Fruit fly (Drosophila melanogaster): Measurements from ENCODE around the gene CG7560.

CG7560 gene

DNA sequence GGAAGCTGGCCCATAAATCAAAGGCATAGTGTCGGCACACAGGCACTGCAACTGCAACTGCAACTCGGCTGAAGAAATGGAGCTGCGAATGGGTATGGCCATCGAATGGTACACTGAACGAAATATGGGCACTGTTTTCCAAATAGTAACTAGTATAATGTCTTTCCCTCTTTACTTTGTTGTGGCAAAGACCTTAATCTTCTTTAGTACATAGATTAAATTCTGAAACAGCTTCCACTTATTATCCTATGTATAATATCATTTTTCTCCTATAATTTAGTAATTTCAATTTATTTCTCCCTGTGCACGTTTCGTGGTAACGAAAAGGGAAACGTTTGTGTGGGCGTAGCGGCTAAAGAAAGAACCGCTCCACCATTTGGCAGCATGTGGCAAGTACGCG is 49.7 kb upstream of the CG7560 start (continued):
- peak; percentile 70 for TF ChIP-seq gcm (GFP tag; optimal IDR thresholded peaks at IDR 0.05)
- TF ChIP-seq pzg (GFP tag; optimal IDR thresholded peaks at IDR 0.05) = no peak
- TF ChIP-seq CG11695 (GFP tag; IDR thresholded peaks at IDR 0.05) = 0 out of 3 replicates have a peak, but pooled peaks have one; percentile 11
- peak; percentile 37 for TF ChIP-seq Deaf1 (tag; optimal IDR thresholded peaks at IDR 0.05)
- no peak for TF ChIP-seq CG10543 (GFP tag; optimal IDR thresholded peaks at IDR 0.05)
- TF ChIP-seq Hr78 (GFP tag; optimal IDR thresholded peaks at IDR 0.05) = peak in 1 of 2 experiments; percentile 50
- no peak for TF ChIP-seq Dll (GFP tag; IDR thresholded peaks at IDR 0.05; ENCODE audit: partially characterized antibody)
- peak; percentile 76 for TF ChIP-seq CG33557 (GFP tag; optimal IDR thresholded peaks at IDR 0.05)
- peak; percentile 46 for TF ChIP-seq bab2 (GFP tag; optimal IDR thresholded peaks at IDR 0.05)
- peak; percentile 79 for TF ChIP-seq CG3407 (GFP tag; optimal IDR thresholded peaks at IDR 0.05)
- TF ChIP-seq chinmo (GFP tag; IDR thresholded peaks at IDR 0.05; ENCODE audit: partially characterized antibody) = no peak
- peak; percentile 68 for TF ChIP-seq CG9437 (GFP tag; optimal IDR thresholded peaks at IDR 0.05)
- TF ChIP-seq gt (GFP tag; IDR thresholded peaks at IDR 0.05) = no peak
- TF ChIP-seq CG12104 (GFP tag; optimal IDR thresholded peaks at IDR 0.05) = peak; percentile 52
- TF ChIP-seq klu (GFP tag; IDR thresholded peaks at IDR 0.05) = peak; percentile 26; the same call in 1 of the 2 replicates
- peak; percentile 16 for TF ChIP-seq pros (GFP tag; optimal IDR thresholded peaks at IDR 0.05)
- TF ChIP-seq Hmx (GFP tag; optimal IDR thresholded peaks at IDR 0.05) = no peak
- TF ChIP-seq Mrtf (GFP tag; IDR thresholded peaks at IDR 0.05) = no peak
- TF ChIP-seq CG4820 (GFP tag; optimal IDR thresholded peaks at IDR 0.05) = peak; percentile 73
- peak; percentile 22 for TF ChIP-seq CG15269 (tag; optimal IDR thresholded peaks at IDR 0.05)
- no peak for TF ChIP-seq disco-r (GFP tag; optimal IDR thresholded peaks at IDR 0.05)
- no peak for TF ChIP-seq Hr39 (optimal IDR thresholded peaks at IDR 0.05)
- no peak for TF ChIP-seq CG10147 (GFP tag; optimal IDR thresholded peaks at IDR 0.05)
- TF ChIP-seq Asciz (GFP tag; optimal IDR thresholded peaks at IDR 0.05) = peak; percentile 57
- TF ChIP-seq CG9797 (GFP tag; optimal IDR thresholded peaks at IDR 0.05) = no peak
- TF ChIP-seq fd3F (GFP tag; optimal IDR thresholded peaks at IDR 0.05) = no peak
- peak; percentile 4 for TF ChIP-seq CG2116 (GFP tag; optimal IDR thresholded peaks at IDR 0.05)
- peak; percentile 67 for TF ChIP-seq CG8359 (GFP tag; optimal IDR thresholded peaks at IDR 0.05; ENCODE audit: borderline replicate concordance)
- TF ChIP-seq Xbp1 (GFP tag; optimal IDR thresholded peaks at IDR 0.05) = peak; percentile 62
- peak; percentile 73 for TF ChIP-seq ATbp (GFP tag; optimal IDR thresholded peaks at IDR 0.05)
- no peak for TF ChIP-seq ac (GFP tag; optimal IDR thresholded peaks at IDR 0.05)
- no peak for TF ChIP-seq Opbp (GFP tag; IDR thresholded peaks at IDR 0.05; ENCODE audit: partially characterized antibody)
- peak; percentile 28; the same call in 1 of the 2 replicates for TF ChIP-seq CG1024 (GFP tag; IDR thresholded peaks at IDR 0.05)
- TF ChIP-seq CG6654 (GFP tag; optimal IDR thresholded peaks at IDR 0.05) = peak; percentile 21
- no peak for TF ChIP-seq btn (GFP tag; optimal IDR thresholded peaks at IDR 0.05)
- no peak for TF ChIP-seq CG33213 (GFP tag; optimal IDR thresholded peaks at IDR 0.05)
- peak; percentile 16 for TF ChIP-seq HHEX (GFP tag; optimal IDR thresholded peaks at IDR 0.05)
- TF ChIP-seq BEAF-32 (GFP tag; optimal IDR thresholded peaks at IDR 0.05) = no peak
- TF ChIP-seq CG10209 (GFP tag; optimal IDR thresholded peaks at IDR 0.05) = peak; percentile 66
- peak in 1 of 2 experiments; percentile 23 for TF ChIP-seq Pdp1 (GFP tag; optimal IDR thresholded peaks at IDR 0.05)
- TF ChIP-seq Dip3 (GFP tag; optimal IDR thresholded peaks at IDR 0.05) = no peak
- TF ChIP-seq sug (tag; optimal IDR thresholded peaks at IDR 0.05) = no peak
- TF ChIP-seq sens-2 (GFP tag; IDR thresholded peaks at IDR 0.05) = 0 out of 2 replicates have a peak, but pooled peaks have one; percentile 19
- TF ChIP-seq jing (GFP tag; optimal IDR thresholded peaks at IDR 0.05) = peak; percentile 61
- peak in 1 of 3 experiments; percentile 96 for TF ChIP-seq Stat92E (GFP tag; optimal IDR thresholded peaks at IDR 0.05)
- TF ChIP-seq CG9817 (tag; optimal IDR thresholded peaks at IDR 0.05) = peak; percentile 0
- TF ChIP-seq H2.0 (GFP tag; IDR thresholded peaks at IDR 0.05) = peak; percentile 40; the same call in 1 of the 2 replicates
- TF ChIP-seq HLH4C (GFP tag; IDR thresholded peaks at IDR 0.05; ENCODE audit: partially characterized antibody) = no peak
- peak; percentile 76 for TF ChIP-seq unpg (GFP tag; optimal IDR thresholded peaks at IDR 0.05)
